Worm (Caenorhabditis elegans) whole organism, young adult: ENCODE data around the gene ins-31.

Experiments used
- B0019.2 ChIP-seq: fragments of 200-800 bp; sonication (Bioruptor generic); conservative IDR thresholded peaks from 2 replicates; pipeline ENCODE4 v1.3.6; 2022; ENCODE audit warnings: missing genetic modification reagents, missing genetic modification characterization, missing compliant biosample characterization
- B0261.1 ChIP-seq: sonication (generic microtip); optimal IDR thresholded peaks from 2 replicates; lab custom pipeline; 2016; ENCODE audit warnings: mild to moderate bottlenecking, missing genetic modification characterization, moderate library complexity, missing compliant biosample characterization
- B0336.3 ChIP-seq: fragments of 200-800 bp; sonication (Bioruptor generic); IDR thresholded peaks from 2 replicates; pipeline ENCODE4 v1.3.6; 2022; ENCODE audit warnings: missing genetic modification characterization, missing compliant biosample characterization
- C17E4.6 ChIP-seq: fragments of 200-800 bp; sonication (Bioruptor generic); IDR thresholded peaks from 2 replicates; pipeline ENCODE4 v1.3.6; 2022; ENCODE audit warnings: missing genetic modification reagents, missing genetic modification characterization, missing compliant biosample characterization
- F33H1.4 ChIP-seq: fragments of 200-800 bp; sonication (Bioruptor generic); IDR thresholded peaks from 2 replicates; pipeline ENCODE4 v1.3.6; 2022; ENCODE audit warnings: missing genetic modification reagents, missing genetic modification characterization, missing compliant biosample characterization
- K12H6.12 ChIP-seq: fragments of 200-800 bp; sonication (Bioruptor generic); optimal IDR thresholded peaks from 2 replicates; lab custom pipeline; 2018; ENCODE audit warnings: mild to moderate bottlenecking, missing genetic modification characterization, missing compliant biosample characterization
- Y56A3A.18 ChIP-seq: fragments of 200-800 bp; sonication (Bioruptor generic); IDR thresholded peaks from 2 replicates; pipeline ENCODE4 v1.3.6; 2022; ENCODE audit warnings: missing genetic modification reagents, missing genetic modification characterization, missing compliant biosample characterization
- aptf-2 ChIP-seq: fragments of 200-800 bp; sonication (Bioruptor generic); conservative IDR thresholded peaks from 2 replicates; pipeline ENCODE4 v1.3.6; 2022; ENCODE audit warnings: missing genetic modification reagents, missing genetic modification characterization, missing compliant biosample characterization
- aptf-3 ChIP-seq: fragments of 200-800 bp; sonication (Bioruptor generic); IDR thresholded peaks from 2 replicates; pipeline ENCODE4 v1.3.6; 2022; ENCODE audit warnings: missing genetic modification characterization, missing compliant biosample characterization
- attf-3 ChIP-seq: fragments of 200-800 bp; sonication (Bioruptor generic); conservative IDR thresholded peaks from 2 replicates; pipeline ENCODE4 v1.3.6; 2022; ENCODE audit warnings: missing genetic modification reagents, missing genetic modification characterization, missing compliant biosample characterization
- bed-2 ChIP-seq: fragments of 200-800 bp; sonication (Bioruptor generic); IDR thresholded peaks from 2 replicates; pipeline ENCODE4 v1.3.6; 2022; ENCODE audit warnings: missing genetic modification reagents, missing genetic modification characterization, missing compliant biosample characterization
- cebp-1 ChIP-seq, 2 experiments: fragments of 200-800 bp in 1 of 2; sonication (Bioruptor generic) in 1 of 2; sonication (generic microtip) in 1 of 2; IDR thresholded peaks in 1 of 2; optimal IDR thresholded peaks in 1 of 2; 2 replicates each; pipeline versions ENCODE4 v1.3.6 to Lab custom; 2017 to 2022; ENCODE audit warnings: missing compliant biosample characterization in 2 of 2, missing genetic modification characterization in 2 of 2, mild to moderate bottlenecking in 1 of 2, missing genetic modification reagents in 1 of 2, moderate library complexity in 1 of 2
- cebp-2 ChIP-seq: fragments of 200-800 bp; sonication (Bioruptor generic); IDR thresholded peaks from 2 replicates; pipeline ENCODE4 v1.3.6; 2022; ENCODE audit warnings: missing genetic modification characterization, missing compliant biosample characterization
- ceh-100 ChIP-seq: fragments of 200-800 bp; sonication (Bioruptor generic); IDR thresholded peaks from 2 replicates; pipeline ENCODE4 v1.3.6; 2022; ENCODE audit warnings: missing genetic modification reagents, missing genetic modification characterization, missing compliant biosample characterization
- dox-1 ChIP-seq: fragments of 200-800 bp; sonication (Bioruptor generic); IDR thresholded peaks from 2 replicates; pipeline ENCODE4 v1.3.6; 2022; ENCODE audit warnings: missing genetic modification reagents, missing genetic modification characterization, missing compliant biosample characterization
- dpl-1 ChIP-seq: fragments of 150-350 bp; optimal IDR thresholded peaks from 2 replicates; lab custom pipeline; 2014; ENCODE audit warnings: missing biosample characterization, missing genetic modification reagents, missing genetic modification characterization
- efl-1 ChIP-seq: fragments of 150-350 bp; optimal IDR thresholded peaks from 2 replicates; lab custom pipeline; 2014; ENCODE audit warnings: missing biosample characterization, missing genetic modification reagents, missing genetic modification characterization
- egl-44 ChIP-seq: fragments of 200-800 bp; sonication (Bioruptor generic); IDR thresholded peaks from 2 replicates; pipeline ENCODE4 v1.3.6; 2022; ENCODE audit warnings: missing genetic modification reagents, missing genetic modification characterization, missing compliant biosample characterization
- egrh-3 ChIP-seq: fragments of 200-800 bp; sonication (Bioruptor generic); IDR thresholded peaks from 2 replicates; pipeline ENCODE4 v1.3.6; 2022; ENCODE audit warnings: missing genetic modification reagents, missing genetic modification characterization, missing compliant biosample characterization
- hmg-20 ChIP-seq: fragments of 200-800 bp; sonication (Bioruptor generic); IDR thresholded peaks from 2 replicates; pipeline ENCODE4 v1.3.6; 2022; ENCODE audit warnings: missing genetic modification reagents, missing genetic modification characterization, missing compliant biosample characterization
- hrde-1 ChIP-seq: sonication (generic microtip); optimal IDR thresholded peaks from 2 replicates; lab custom pipeline; 2016; ENCODE audit warnings: missing genetic modification characterization, mild to moderate bottlenecking, missing compliant biosample characterization, moderate library complexity, missing genotype, missing genetic modification reagents, borderline replicate concordance
- hsf-1 ChIP-seq: fragments of 200-800 bp; sonication (Bioruptor generic); IDR thresholded peaks from 2 replicates; pipeline ENCODE4 v1.3.6; 2022; ENCODE audit warnings: missing genetic modification reagents, missing genetic modification characterization, missing compliant biosample characterization
- let-607 ChIP-seq, 2 experiments: fragments of 200-800 bp in 1 of 2; sonication (Bioruptor generic) in 1 of 2; sonication (generic microtip) in 1 of 2; optimal IDR thresholded peaks; 2 replicates each; lab custom pipeline; 2016 to 2018; ENCODE audit warnings: mild to moderate bottlenecking in 2 of 2, missing compliant biosample characterization in 2 of 2, missing genetic modification characterization in 2 of 2, moderate library complexity in 2 of 2, missing genotype in 1 of 2
- lin-54 ChIP-seq: fragments of 200-800 bp; sonication (Bioruptor generic); optimal IDR thresholded peaks from 2 replicates; lab custom pipeline; 2018; ENCODE audit warnings: mild to moderate bottlenecking, missing genetic modification characterization, missing compliant biosample characterization
- lsl-1 ChIP-seq: fragments of 200-800 bp; sonication (Bioruptor generic); optimal IDR thresholded peaks from 2 replicates; lab custom pipeline; 2018; ENCODE audit warnings: mild to moderate bottlenecking, missing genetic modification characterization, moderate library complexity, missing compliant biosample characterization
- madf-6 ChIP-seq: fragments of 200-800 bp; sonication (Bioruptor generic); IDR thresholded peaks from 2 replicates; pipeline ENCODE4 v1.3.6; 2022; ENCODE audit warnings: missing genetic modification reagents, missing genetic modification characterization, missing compliant biosample characterization
- mcd-1 ChIP-seq: fragments of 200-800 bp; sonication (Bioruptor generic); IDR thresholded peaks from 2 replicates; pipeline ENCODE4 v1.3.6; 2022; ENCODE audit warnings: missing genetic modification reagents, missing genetic modification characterization, missing compliant biosample characterization
- nfya-1 ChIP-seq: sonication (generic microtip); optimal IDR thresholded peaks from 2 replicates; lab custom pipeline; 2017; ENCODE audit warnings: antibody characterized with exemption, missing compliant biosample characterization, missing genetic modification characterization, borderline replicate concordance; ENCODE audit not compliant: insufficient read depth
- nhr-27 ChIP-seq: fragments of 200-800 bp; sonication (Bioruptor generic); optimal IDR thresholded peaks from 2 replicates; lab custom pipeline; 2018; ENCODE audit warnings: mild to moderate bottlenecking, missing genetic modification characterization, moderate library complexity, missing compliant biosample characterization
- pha-4 ChIP-seq: fragments of 150-350 bp; sonication (generic microtip); optimal IDR thresholded peaks from 2 replicates; lab custom pipeline; 2014; ENCODE audit warnings: missing biosample characterization, missing genetic modification reagents, missing genetic modification characterization
- sdz-38 ChIP-seq: sonication (generic microtip); optimal IDR thresholded peaks from 2 replicates; lab custom pipeline; 2016; ENCODE audit warnings: missing genotype, missing genetic modification characterization, missing compliant biosample characterization
- snpc-1.1 ChIP-seq: sonication (generic microtip); optimal IDR thresholded peaks from 2 replicates; lab custom pipeline; 2017; ENCODE audit warnings: missing genetic modification characterization, mild to moderate bottlenecking, missing compliant biosample characterization, antibody characterized with exemption, moderate library complexity, missing genotype, missing genetic modification reagents; ENCODE audit not compliant: insufficient read depth
- tbx-9 ChIP-seq: sonication (generic microtip); optimal IDR thresholded peaks from 2 replicates; lab custom pipeline; 2016; ENCODE audit warnings: borderline replicate concordance, missing genetic modification characterization, inconsistent platforms, missing compliant biosample characterization
- ztf-25 ChIP-seq: fragments of 200-800 bp; sonication (Bioruptor generic); IDR thresholded peaks from 2 replicates; pipeline ENCODE4 v1.3.6; 2022; ENCODE audit warnings: missing genetic modification reagents, missing genetic modification characterization, missing compliant biosample characterization
- ztf-28 ChIP-seq: fragments of 200-800 bp; sonication (Bioruptor generic); IDR thresholded peaks from 2 replicates; pipeline ENCODE4 v1.3.6; 2022; ENCODE audit warnings: missing genetic modification reagents, missing genetic modification characterization, missing compliant biosample characterization

Gene ins-31

ce11 chrII:3149521-3150190 is 22.8 kb downstream of the ins-31 start, which contains the start of the genes T10D4.11 and T10D4.1:
Gene T10D4.11 (minus strand): TSS chrII:3149621.
Gene T10D4.1 (plus strand): TSS chrII:3150140.
- no peak for TF ChIP-seq B0336.3 (GFP tag; lab: Robert Waterston, UW)
- no peak for TF ChIP-seq madf-6
- no peak for TF ChIP-seq hmg-20 (GFP tag; lab: Robert Waterston, UW)
- no peak for TF ChIP-seq tbx-9 (tag; lab: Kevin White, UChicago)
- TF ChIP-seq ztf-28 (GFP tag; lab: Robert Waterston, UW): no peak
- no peak for TF ChIP-seq Y56A3A.18 (GFP tag; lab: Robert Waterston, UW)
- no peak for TF ChIP-seq egl-44
- no peak for TF ChIP-seq cebp-1 (GFP tag; IDR thresholded peaks at IDR 0.05; lab: Robert Waterston, UW)
- TF ChIP-seq cebp-1 (tag; optimal IDR thresholded peaks at IDR 0.05; lab: Kevin White, UChicago): no peak

- TF ChIP-seq sdz-38 (tag; lab: Kevin White, UChicago) (no peak), hrde-1 (no peak), bed-2 (GFP tag; lab: Robert Waterston, UW) (no peak), egrh-3 (GFP tag; lab: Robert Waterston, UW) (no peak), dox-1 (GFP tag; lab: Robert Waterston, UW) (no peak), C17E4.6 (GFP tag; lab: Robert Waterston, UW) (no peak), egl-44 (no peak), B0019.2 (GFP tag; lab: Robert Waterston, UW) (no peak), lsl-1 (GFP tag; lab: Kevin White, UChicago) (no peak), F33H1.4 (GFP tag; lab: Robert Waterston, UW) (no peak)
Observed at ce11 chrII:3151615-3152014, 24.8 kb downstream of the ins-31 start, which contains the start of the genes T10D4.14 and T10D4.19. Gene T10D4.14 (minus strand): TSS chrII:3151715. Gene T10D4.19 (plus strand): TSS chrII:3151918.

ce11 chrII:3154383-3154782 is 27.5 kb downstream of the ins-31 start, which contains the start of gene sri-32:
Gene sri-32 (minus strand): TSS chrII:3154483.
- TF ChIP-seq aptf-2 (GFP tag; lab: Robert Waterston, UW) (no peak), mcd-1 (GFP tag; lab: Robert Waterston, UW) (no peak), cebp-2 (GFP tag; lab: Robert Waterston, UW) (no peak), efl-1 (no peak), K12H6.12 (tag; lab: Kevin White, UChicago) (no peak), nhr-27 (tag; lab: Kevin White, UChicago) (no peak), B0261.1 (tag; lab: Kevin White, UChicago) (no peak), hsf-1 (GFP tag; lab: Robert Waterston, UW) (no peak), ztf-25 (no peak), let-607 (tag; optimal IDR thresholded peaks at IDR 0.05; lab: Kevin White, UChicago) (no peak), hmg-20 (GFP tag; lab: Robert Waterston, UW) (no peak), aptf-3 (no peak), snpc-1.1 (tag; lab: Kevin White, UChicago) (no peak), nfya-1 (tag; lab: Kevin White, UChicago) (no peak), attf-3 (GFP tag; lab: Robert Waterston, UW) (no peak), pha-4 (tag; lab: Kevin White, UChicago) (no peak), dpl-1 (GFP tag; lab: Kevin White, UChicago) (no peak), lsl-1 (GFP tag; lab: Kevin White, UChicago) (no peak), ceh-100 (no peak), lin-54 (GFP tag; lab: Kevin White, UChicago) (no peak)
